Worm (Caenorhabditis elegans): Measurements from ENCODE around the gene ZC196.3.

ZC196.3 gene

DNA sequence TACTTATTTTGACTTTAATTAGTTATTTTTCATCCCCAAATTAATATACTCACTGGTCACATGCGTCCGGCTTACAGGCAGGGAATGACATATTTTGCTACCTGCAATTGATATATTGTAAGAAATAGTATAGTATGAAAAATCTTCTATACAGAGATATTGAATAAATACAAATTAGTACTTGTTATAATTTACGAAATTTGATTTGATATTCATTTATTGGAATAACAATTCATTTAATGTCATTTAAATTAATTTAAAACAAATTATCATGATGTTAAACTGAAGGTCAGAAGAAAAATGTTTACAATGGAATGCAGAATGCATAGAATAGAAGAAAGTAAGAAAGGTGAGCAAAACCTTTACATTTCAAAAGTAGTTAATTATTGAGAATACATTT is 22.1 kb downstream of the ZC196.3 start, which contains the start of gene B0507.7:
Gene B0507.7, minus strand, starts transcription at position 101 of the 400 bp plus-strand sequence.
- TF ChIP-seq mes-4 (tag; optimal IDR thresholded peaks at IDR 0.05) = no peak
- no peak for TF ChIP-seq B0035.1 (tag; optimal IDR thresholded peaks at IDR 0.05)
- TF ChIP-seq ama-1 (optimal IDR thresholded peaks at IDR 0.05) = no peak
- no peak for TF ChIP-seq ama-1 (GFP tag; optimal IDR thresholded peaks at IDR 0.05)
- TF ChIP-seq mxl-1 (tag; optimal IDR thresholded peaks at IDR 0.05) = no peak
- TF ChIP-seq C17E4.6 (GFP tag; IDR thresholded peaks at IDR 0.05) = no peak
- no peak for TF ChIP-seq lin-40 (tag; optimal IDR thresholded peaks at IDR 0.05)
- TF ChIP-seq somi-1 (GFP tag; optimal IDR thresholded peaks at IDR 0.05) = no peak
- TF ChIP-seq hsf-1 (GFP tag; IDR thresholded peaks at IDR 0.05) = no peak

DNA sequence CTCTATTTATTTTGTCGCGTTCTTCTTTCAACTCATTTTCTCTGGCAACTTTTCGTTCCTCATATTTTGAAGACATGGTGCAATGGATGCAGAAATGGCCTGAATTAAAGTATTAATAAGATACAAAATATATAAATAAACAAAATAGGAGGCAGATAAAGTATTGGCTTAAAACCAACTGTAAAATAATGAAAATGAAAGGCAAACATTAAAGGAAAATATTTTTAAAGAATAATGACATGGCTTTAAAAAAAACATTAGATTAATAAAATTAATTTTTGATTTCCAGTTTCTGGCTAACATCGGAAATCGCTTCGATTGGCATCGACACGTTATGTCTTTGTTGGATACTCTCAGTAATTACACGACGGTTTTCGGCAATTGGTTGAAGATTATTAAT is 23.9 kb downstream of the ZC196.3 start, which contains the start of gene ddn-1:
Gene ddn-1, minus strand, starts transcription at position 101 of the 400 bp plus-strand sequence.
- TF ChIP-seq ceh-40 (GFP tag; IDR thresholded peaks at IDR 0.05) = no peak
- no peak for TF ChIP-seq hmg-1.2 (GFP tag; IDR thresholded peaks at IDR 0.05)
- no peak for TF ChIP-seq ztf-25 (GFP tag; IDR thresholded peaks at IDR 0.05)
- TF ChIP-seq hlh-26 (GFP tag; conservative IDR thresholded peaks at IDR 0.05) = no peak
- no peak for TF ChIP-seq T07F8.4 (tag; optimal IDR thresholded peaks at IDR 0.05)
- TF ChIP-seq ets-4 (GFP tag; optimal IDR thresholded peaks at IDR 0.05) = no peak
- no peak for TF ChIP-seq lin-40 (tag; optimal IDR thresholded peaks at IDR 0.05)
- no peak for TF ChIP-seq let-607 (tag; optimal IDR thresholded peaks at IDR 0.05)
- TF ChIP-seq rec-8 (tag; optimal IDR thresholded peaks at IDR 0.05) = no peak
- no peak for TF ChIP-seq zim-3 (tag; optimal IDR thresholded peaks at IDR 0.05)
- TF ChIP-seq Y79H2A.3 (GFP tag; conservative IDR thresholded peaks at IDR 0.05) = no peak
- TF ChIP-seq C17E4.6 (GFP tag; IDR thresholded peaks at IDR 0.05) = no peak
- TF ChIP-seq athp-1 (tag; optimal IDR thresholded peaks at IDR 0.05) = no peak

DNA sequence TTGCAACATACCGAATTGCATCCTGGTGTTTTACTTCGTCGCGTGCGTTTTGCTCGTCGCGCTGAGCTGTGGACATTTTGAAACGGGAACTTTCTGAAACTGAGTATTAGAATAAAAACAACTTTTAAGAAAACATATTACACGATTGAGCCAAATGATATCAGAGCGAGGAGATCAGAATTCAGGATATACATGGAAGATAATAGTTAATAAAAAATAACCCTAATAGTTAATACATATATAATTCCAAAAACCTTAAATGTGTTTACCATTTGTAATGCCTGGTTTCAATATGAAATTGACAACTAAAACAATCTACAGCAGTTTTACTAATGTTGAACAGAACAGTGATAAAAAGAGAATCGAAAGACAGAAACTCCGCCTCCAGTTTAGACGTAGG is 26.4 kb downstream of the ZC196.3 start, which contains the start of gene B0507.8:
Gene B0507.8, minus strand, starts transcription at position 101 of the 400 bp plus-strand sequence.
- no peak for TF ChIP-seq F23B12.7 (tag; optimal IDR thresholded peaks at IDR 0.05; ENCODE audit: insufficient read depth)
- TF ChIP-seq die-1 (tag; optimal IDR thresholded peaks at IDR 0.05) = no peak
- no peak for TF ChIP-seq C17E4.6 (GFP tag; IDR thresholded peaks at IDR 0.05)
- TF ChIP-seq ztf-3 (GFP tag; optimal IDR thresholded peaks at IDR 0.05) = no peak
- no peak for TF ChIP-seq Y56A3A.18 (GFP tag; IDR thresholded peaks at IDR 0.05)
- TF ChIP-seq ztf-18 (tag; optimal IDR thresholded peaks at IDR 0.05) = no peak
- TF ChIP-seq fkh-3 (tag; optimal IDR thresholded peaks at IDR 0.05) = no peak
- TF ChIP-seq hmg-20 (GFP tag; IDR thresholded peaks at IDR 0.05) = no peak
- TF ChIP-seq K12H6.12 (tag; optimal IDR thresholded peaks at IDR 0.05) = no peak
- no peak for TF ChIP-seq nfya-2 (GFP tag; IDR thresholded peaks at IDR 0.05)
- TF ChIP-seq snpc-4 (GFP tag; optimal IDR thresholded peaks at IDR 0.05) = no peak
- TF ChIP-seq snpc-4 (tag; optimal IDR thresholded peaks at IDR 0.05) = no peak
- no peak for TF ChIP-seq F52B5.7 (tag; optimal IDR thresholded peaks at IDR 0.05)

DNA sequence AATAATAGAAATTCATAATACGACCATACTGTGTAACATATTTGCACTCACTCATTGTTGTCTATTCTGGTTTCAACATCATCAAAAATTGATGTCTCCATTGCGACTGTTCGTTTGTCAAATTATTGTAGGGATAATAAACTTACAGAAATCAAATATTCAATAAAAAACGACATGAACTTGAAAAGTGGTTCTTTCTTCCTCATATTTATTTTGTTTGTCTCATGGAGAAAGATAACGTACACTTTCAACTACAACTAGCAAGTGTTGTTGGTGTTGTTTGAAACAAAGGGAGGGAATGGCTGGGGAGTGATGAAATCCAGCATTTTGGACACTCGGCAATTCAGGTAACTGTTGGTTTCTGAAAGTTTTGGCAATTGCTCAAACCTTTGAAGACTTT is 29.5 kb downstream of the ZC196.3 start, which contains the start of gene B0507.9:
Gene B0507.9, minus strand, starts transcription at position 101 of the 400 bp plus-strand sequence.
- TF ChIP-seq somi-1 (GFP tag; optimal IDR thresholded peaks at IDR 0.05) = no peak

DNA sequence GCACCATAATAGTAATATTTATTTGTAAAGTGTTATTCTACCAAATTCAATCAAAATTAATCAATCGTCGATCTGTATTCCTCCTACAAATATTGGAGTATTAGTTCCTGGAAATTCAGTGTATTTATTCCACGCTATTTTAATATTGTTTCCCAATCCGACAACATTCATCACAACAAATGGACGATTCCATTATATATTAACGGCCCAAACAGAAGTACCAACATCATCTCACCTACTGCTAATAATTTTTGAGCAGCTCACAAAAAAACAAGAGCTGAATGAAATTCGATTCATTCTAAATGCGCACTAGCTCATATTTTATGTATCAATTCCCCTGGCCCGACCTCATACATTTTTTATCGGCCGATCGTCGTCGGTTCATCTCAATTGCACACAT is 30.6 kb downstream of the ZC196.3 start:
- TF ChIP-seq efl-1 (GFP tag; optimal IDR thresholded peaks at IDR 0.05) (no peak), ceh-79 (tag; optimal IDR thresholded peaks at IDR 0.05) (no peak), pbrm-1 (GFP tag; IDR thresholded peaks at IDR 0.05) (no peak), ceh-27 (GFP tag; optimal IDR thresholded peaks at IDR 0.05) (no peak), ztf-25 (GFP tag; IDR thresholded peaks at IDR 0.05) (no peak)
